Fruit fly (Drosophila melanogaster): ENCODE data around the gene Eip63F-1.

The Eip63F-1 gene

dm6 chr3L:3890860-3891259, 44.6 kb downstream of the Eip63F-1 start (continued):
- 0 out of 3 replicates have a peak, but pooled peaks have one; percentile 44 for TF ChIP-seq eg (GFP tag; IDR thresholded peaks at IDR 0.05)
- TF ChIP-seq CG34406 (GFP tag; optimal IDR thresholded peaks at IDR 0.05) = peak; percentile 7
- no peak for TF ChIP-seq CG11294 (GFP tag; IDR thresholded peaks at IDR 0.05)
- no peak for TF ChIP-seq lz (GFP tag; optimal IDR thresholded peaks at IDR 0.05)
- TF ChIP-seq Hr4 (GFP tag; optimal IDR thresholded peaks at IDR 0.05) = peak; percentile 30
- no peak for TF ChIP-seq fd85E (GFP tag; optimal IDR thresholded peaks at IDR 0.05)
- peak; percentile 3 for TF ChIP-seq Hr39 (GFP tag; optimal IDR thresholded peaks at IDR 0.05)
- peak; percentile 18 for TF ChIP-seq esn (GFP tag; optimal IDR thresholded peaks at IDR 0.05)
- TF ChIP-seq Met (GFP tag; optimal IDR thresholded peaks at IDR 0.05) = peak; percentile 13
- TF ChIP-seq CG8632 (GFP tag; optimal IDR thresholded peaks at IDR 0.05) = no peak
- peak; percentile 41 for TF ChIP-seq Ets96B (tag; optimal IDR thresholded peaks at IDR 0.05)
- TF ChIP-seq salr (GFP tag; optimal IDR thresholded peaks at IDR 0.05) = peak in 1 of 2 experiments; percentile 20
- TF ChIP-seq Ets21C (GFP tag; optimal IDR thresholded peaks at IDR 0.05) = no peak
- no peak; the same call in 1 of the 2 replicates for TF ChIP-seq CG15336 (GFP tag; IDR thresholded peaks at IDR 0.05)
- TF ChIP-seq CG31627 (GFP tag; optimal IDR thresholded peaks at IDR 0.05) = no peak
- TF ChIP-seq pdm3 (GFP tag; optimal IDR thresholded peaks at IDR 0.05) = peak; percentile 22
- TF ChIP-seq Eip75B (GFP tag; optimal IDR thresholded peaks at IDR 0.05) = peak; percentile 12
- TF ChIP-seq Sox102F (GFP tag; optimal IDR thresholded peaks at IDR 0.05) = no peak
- no peak for TF ChIP-seq CG16779 (tag; optimal IDR thresholded peaks at IDR 0.05)
- no peak for TF ChIP-seq net (GFP tag; optimal IDR thresholded peaks at IDR 0.05)

dm6 chr3L:3887392-3887791, 48.0 kb downstream of the Eip63F-1 start:
- TF ChIP-seq CG9139 (GFP tag; optimal IDR thresholded peaks at IDR 0.05) = no peak
- TF ChIP-seq CG4318 (GFP tag; optimal IDR thresholded peaks at IDR 0.05) = no peak
- no peak for TF ChIP-seq svp (GFP tag)
- no peak for TF ChIP-seq Sox14 (GFP tag; optimal IDR thresholded peaks at IDR 0.05)
- TF ChIP-seq Sox102F (GFP tag; optimal IDR thresholded peaks at IDR 0.05) = no peak
- no peak for TF ChIP-seq CG11294 (GFP tag; IDR thresholded peaks at IDR 0.05)
- TF ChIP-seq fd85E (GFP tag; optimal IDR thresholded peaks at IDR 0.05) = no peak
- no peak for TF ChIP-seq dsx (GFP tag; optimal IDR thresholded peaks at IDR 0.05; ENCODE audit: poor library complexity, severe bottlenecking)
- no peak for TF ChIP-seq dac (GFP tag; optimal IDR thresholded peaks at IDR 0.05)
- no peak for TF ChIP-seq CG7368 (GFP tag; optimal IDR thresholded peaks at IDR 0.05)
- TF ChIP-seq fkh (GFP tag; optimal IDR thresholded peaks at IDR 0.05) = no peak
- no peak for TF ChIP-seq CG6808 (GFP tag; optimal IDR thresholded peaks at IDR 0.05)
- TF ChIP-seq Gug (GFP tag; IDR thresholded peaks at IDR 0.05) = no peak
- no peak for TF ChIP-seq CG15336 (GFP tag; IDR thresholded peaks at IDR 0.05)
- no peak for TF ChIP-seq topi (GFP tag; optimal IDR thresholded peaks at IDR 0.05)
- TF ChIP-seq CG6276 (GFP tag; optimal IDR thresholded peaks at IDR 0.05) = no peak

DNA sequence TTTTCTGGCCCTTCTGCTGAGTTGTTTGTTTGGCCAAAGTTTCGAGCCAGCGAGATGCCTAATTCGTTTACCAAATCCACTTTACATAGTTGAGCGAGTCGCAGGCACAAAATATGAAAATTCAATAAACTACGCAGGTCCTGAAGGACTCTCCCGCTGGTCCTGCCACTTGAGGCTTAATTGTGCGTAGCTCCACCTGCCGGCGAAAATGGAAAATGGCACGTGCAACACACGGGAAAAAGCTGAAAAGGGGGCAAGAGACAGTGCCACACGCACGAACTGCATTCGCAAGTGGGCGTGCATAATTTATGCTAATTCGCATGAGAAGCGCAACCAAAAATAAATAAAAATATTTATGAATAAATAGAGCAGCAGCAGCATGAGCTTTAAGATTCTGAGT, 49.5 kb downstream of the Eip63F-1 start:
- TF ChIP-seq OdsH (GFP tag; optimal IDR thresholded peaks at IDR 0.05) = no peak
- TF ChIP-seq CG3032 (tag; optimal IDR thresholded peaks at IDR 0.05) = no peak
- no peak for TF ChIP-seq CG10631 (GFP tag; optimal IDR thresholded peaks at IDR 0.05)
- no peak for TF ChIP-seq achi (GFP tag; optimal IDR thresholded peaks at IDR 0.05)
- no peak for TF ChIP-seq net (GFP tag; optimal IDR thresholded peaks at IDR 0.05)
- TF ChIP-seq Sox102F (GFP tag; optimal IDR thresholded peaks at IDR 0.05) = no peak
- no peak for TF ChIP-seq salr (GFP tag; optimal IDR thresholded peaks at IDR 0.05)
- no peak for TF ChIP-seq Met (GFP tag; optimal IDR thresholded peaks at IDR 0.05)
- no peak for TF ChIP-seq dsx (GFP tag; optimal IDR thresholded peaks at IDR 0.05; ENCODE audit: poor library complexity, severe bottlenecking)
- no peak for TF ChIP-seq CG8632 (GFP tag; optimal IDR thresholded peaks at IDR 0.05)
- TF ChIP-seq Eip93F (GFP tag; optimal IDR thresholded peaks at IDR 0.05) = no peak
- TF ChIP-seq CG11902 (GFP tag; optimal IDR thresholded peaks at IDR 0.05) = no peak
- no peak for TF ChIP-seq topi (GFP tag; optimal IDR thresholded peaks at IDR 0.05)
- TF ChIP-seq svp (GFP tag) = no peak
- no peak for TF ChIP-seq dac (GFP tag; optimal IDR thresholded peaks at IDR 0.05)
- no peak for TF ChIP-seq Ets21C (GFP tag; optimal IDR thresholded peaks at IDR 0.05)
- no peak for TF ChIP-seq vri (GFP tag; optimal IDR thresholded peaks at IDR 0.05)
- no peak for TF ChIP-seq pdm3 (GFP tag; optimal IDR thresholded peaks at IDR 0.05)

All from whole organism, prepupa.